Worm (Caenorhabditis elegans): ENCODE results near the gene rpac-40.

The rpac-40 gene

DNA sequence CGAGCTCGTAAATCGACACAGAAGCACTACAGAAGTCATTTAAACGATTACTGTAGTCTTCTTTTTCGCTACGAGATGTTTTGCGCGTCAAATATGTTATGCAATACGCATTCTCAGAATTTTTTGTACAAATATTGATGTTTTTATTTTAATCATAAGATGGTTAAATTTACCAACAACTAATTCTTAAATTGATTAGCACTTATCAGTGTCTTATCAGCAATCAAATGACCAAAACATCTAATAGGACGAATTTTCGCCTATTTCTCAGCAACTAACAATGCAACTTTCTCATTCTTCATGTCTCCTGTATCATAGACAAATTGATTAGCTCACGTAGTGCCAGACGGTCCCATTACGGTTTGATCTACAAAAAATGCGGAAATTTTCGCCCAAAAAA is 13.4 kb upstream of the rpac-40 start:
- TF ChIP-seq ztf-11 (tag; optimal IDR thresholded peaks at IDR 0.05) (no peak), cnd-1 (tag; optimal IDR thresholded peaks at IDR 0.05) (no peak), hlh-1 (tag; optimal IDR thresholded peaks at IDR 0.05) (no peak), nhr-76 (tag; optimal IDR thresholded peaks at IDR 0.05) (no peak), mab-5 (tag; optimal IDR thresholded peaks at IDR 0.05) (no peak), lin-13 (tag; optimal IDR thresholded peaks at IDR 0.05) (no peak), bed-3 (GFP tag; optimal IDR thresholded peaks at IDR 0.05) (no peak), elt-1 (tag; optimal IDR thresholded peaks at IDR 0.05; ENCODE audit: borderline replicate concordance, insufficient read depth) (no peak)

DNA sequence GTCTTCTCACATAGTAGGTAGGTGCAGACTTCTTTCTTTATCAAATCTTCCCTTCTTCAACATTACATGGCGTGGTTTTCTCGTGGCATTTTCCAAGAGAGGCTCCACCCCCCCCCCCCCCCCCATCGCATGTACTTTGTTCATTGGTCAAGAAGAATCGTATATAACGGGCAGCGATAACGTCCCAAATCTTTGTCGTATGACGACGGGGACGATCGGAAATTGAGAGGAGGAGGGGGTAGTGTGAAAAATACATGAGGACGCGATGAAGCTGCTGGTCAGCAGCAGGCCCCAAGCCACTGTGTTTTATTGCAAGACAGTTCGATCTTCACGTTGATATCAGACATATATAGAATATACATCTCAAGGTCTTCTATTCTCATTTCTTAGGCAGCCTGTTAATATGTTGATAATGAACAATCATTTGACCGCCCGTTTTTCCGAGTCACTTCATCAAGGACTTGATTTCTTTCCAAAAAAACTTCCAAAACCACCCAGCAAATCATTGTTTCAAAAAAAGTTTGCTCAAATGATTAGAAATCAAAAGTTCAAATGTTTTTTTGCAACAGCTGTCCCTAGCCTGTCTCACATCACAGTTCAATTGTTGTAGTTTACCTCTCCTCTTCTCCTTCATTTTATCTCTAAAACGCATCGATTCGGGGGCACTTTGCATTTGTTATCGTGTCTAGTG is 12.7 kb upstream of the rpac-40 start:
- peak; percentile 6 for TF ChIP-seq ham-2 (GFP tag; optimal IDR thresholded peaks at IDR 0.05)
- TF ChIP-seq M03D4.4 (tag; optimal IDR thresholded peaks at IDR 0.05): no peak
- no peak for TF ChIP-seq mep-1 (tag; optimal IDR thresholded peaks at IDR 0.05)
- TF ChIP-seq unc-62 (GFP tag; optimal IDR thresholded peaks at IDR 0.05): no peak

DNA sequence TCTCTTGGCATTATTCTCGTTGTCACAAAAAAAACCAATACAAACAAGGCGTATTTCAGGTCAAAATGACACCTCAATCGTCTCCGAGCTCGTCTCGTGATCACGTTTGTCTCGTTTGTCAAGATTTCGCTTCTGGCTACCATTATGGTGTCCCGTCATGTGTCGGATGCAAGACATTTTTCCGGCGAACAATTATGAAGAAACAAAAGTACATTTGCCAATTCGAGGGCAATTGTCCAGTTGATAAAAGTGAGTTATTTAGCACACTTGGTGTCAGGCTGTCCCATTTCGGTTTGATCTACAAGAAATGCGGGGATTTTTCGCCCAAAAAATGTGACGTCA is 12.2 kb upstream of the rpac-40 start, which contains the start of gene nhr-114:
TSS of gene nhr-114 (plus strand) at position 59 of the 342 bp plus-strand sequence.
- no peak for TF ChIP-seq sem-2 (GFP tag; optimal IDR thresholded peaks at IDR 0.05)
- TF ChIP-seq lsy-2 (tag; optimal IDR thresholded peaks at IDR 0.05): no peak
- TF ChIP-seq nhr-76 (tag; optimal IDR thresholded peaks at IDR 0.05): no peak
- TF ChIP-seq snpc-4 (tag; optimal IDR thresholded peaks at IDR 0.05): no peak
- TF ChIP-seq zip-8 (tag; optimal IDR thresholded peaks at IDR 0.05): no peak
- no peak for TF ChIP-seq ztf-11 (tag; optimal IDR thresholded peaks at IDR 0.05)
- TF ChIP-seq cnd-1 (tag; optimal IDR thresholded peaks at IDR 0.05): no peak

DNA sequence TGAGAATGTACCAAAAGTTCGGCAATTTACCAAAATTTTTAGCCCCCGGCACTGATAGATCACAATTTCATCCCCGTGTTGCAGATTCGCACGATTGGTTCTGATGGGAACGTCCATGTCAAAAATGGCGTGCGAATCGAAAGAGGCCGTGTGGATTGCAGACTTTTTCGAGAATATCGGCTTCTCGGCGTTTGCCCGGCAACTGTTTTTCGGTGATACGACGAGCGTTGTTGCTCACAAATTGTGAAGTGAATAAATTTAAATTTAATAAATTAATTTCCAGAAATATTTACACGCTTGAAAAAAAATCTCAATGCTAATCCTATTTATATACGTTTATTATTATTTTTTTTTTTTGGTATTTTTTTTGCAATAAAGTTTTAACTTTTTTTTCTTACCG is 9.7 kb upstream of the rpac-40 start:
- TF ChIP-seq elt-3 (tag; optimal IDR thresholded peaks at IDR 0.05) (no peak), lsy-2 (tag; optimal IDR thresholded peaks at IDR 0.05) (no peak), ham-2 (GFP tag; optimal IDR thresholded peaks at IDR 0.05) (no peak), flh-1 (GFP tag; optimal IDR thresholded peaks at IDR 0.05) (no peak), ces-1 (GFP tag; optimal IDR thresholded peaks at IDR 0.05) (no peak)

DNA sequence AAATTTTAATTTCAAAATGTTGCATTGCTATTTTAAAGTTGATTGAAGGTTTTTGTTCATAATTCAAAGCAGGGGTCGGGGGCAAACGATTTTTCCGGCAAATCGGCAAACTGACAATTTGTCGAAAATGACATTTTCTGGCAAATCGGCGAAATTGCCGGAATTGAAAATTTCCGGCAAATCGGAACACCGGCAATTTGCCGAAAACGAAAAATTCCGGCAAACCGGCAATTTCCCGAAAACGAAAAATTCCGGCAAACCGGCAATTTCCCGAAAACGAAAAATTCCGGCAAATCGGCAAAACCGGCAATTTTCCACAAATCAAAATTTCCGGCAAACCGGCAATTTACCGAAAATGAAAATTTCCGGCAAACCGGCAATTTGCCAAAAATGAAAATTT is 9.1 kb upstream of the rpac-40 start:
- no peak for TF ChIP-seq ceh-83 (GFP tag; optimal IDR thresholded peaks at IDR 0.05)
- no peak for TF ChIP-seq ham-2 (GFP tag; optimal IDR thresholded peaks at IDR 0.05)
- TF ChIP-seq unc-62 (GFP tag; optimal IDR thresholded peaks at IDR 0.05): no peak
- no peak for TF ChIP-seq blmp-1 (tag; optimal IDR thresholded peaks at IDR 0.05)
- no peak for TF ChIP-seq zip-8 (tag; optimal IDR thresholded peaks at IDR 0.05)
- no peak for TF ChIP-seq elt-3 (tag; optimal IDR thresholded peaks at IDR 0.05)
- TF ChIP-seq tbx-8 (GFP tag; optimal IDR thresholded peaks at IDR 0.05): no peak
- no peak for TF ChIP-seq ces-1 (GFP tag; optimal IDR thresholded peaks at IDR 0.05)
- no peak for TF ChIP-seq mep-1 (tag; optimal IDR thresholded peaks at IDR 0.05)
- no peak for TF ChIP-seq sptf-1 (tag; optimal IDR thresholded peaks at IDR 0.05)
- TF ChIP-seq flh-1 (GFP tag; optimal IDR thresholded peaks at IDR 0.05): no peak
- no peak for TF ChIP-seq M03D4.4 (tag; optimal IDR thresholded peaks at IDR 0.05)
- TF ChIP-seq snpc-4 (tag; optimal IDR thresholded peaks at IDR 0.05): no peak
- no peak for TF ChIP-seq pha-4 (tag; optimal IDR thresholded peaks at IDR 0.05)

DNA sequence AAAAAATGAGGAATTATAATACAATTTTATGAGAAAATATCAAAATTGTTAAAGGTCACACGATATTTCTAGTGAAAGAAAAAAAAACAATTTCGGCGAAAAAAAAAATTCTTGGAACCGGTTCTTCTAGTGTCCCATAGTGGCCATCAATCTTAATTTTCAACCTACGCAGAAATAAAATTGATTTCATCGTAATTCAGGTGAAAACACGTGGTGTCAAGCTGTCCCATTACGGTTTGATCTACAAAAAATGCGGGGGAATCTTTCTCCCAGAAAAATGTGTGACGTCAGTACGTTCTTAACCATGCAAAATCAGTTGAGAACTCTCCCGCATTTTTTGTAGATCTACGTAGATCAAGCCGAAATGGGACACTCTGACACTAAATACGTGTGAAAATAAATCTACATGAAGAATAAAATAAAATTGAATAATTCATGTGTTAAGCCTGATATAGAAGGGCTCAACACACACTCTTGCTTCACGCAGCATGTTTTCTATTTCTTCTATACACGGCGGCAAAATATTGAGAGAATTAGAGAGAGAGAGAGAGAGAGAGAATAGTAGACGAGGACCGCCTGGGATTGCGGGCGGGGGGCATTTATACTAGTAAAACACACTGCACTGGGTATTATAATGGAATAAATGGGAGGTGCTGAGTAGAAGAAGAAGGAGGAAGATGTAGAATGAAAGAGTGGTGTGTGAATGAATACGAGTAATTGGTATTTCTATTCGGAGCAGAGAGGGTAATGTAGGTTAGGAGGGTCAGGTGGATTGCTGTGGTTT is 6.4 kb upstream of the rpac-40 start:
- TF ChIP-seq zip-8 (tag; optimal IDR thresholded peaks at IDR 0.05): no peak
- no peak for TF ChIP-seq elt-1 (tag; optimal IDR thresholded peaks at IDR 0.05; ENCODE audit: borderline replicate concordance, insufficient read depth)
- TF ChIP-seq nhr-2 (tag; optimal IDR thresholded peaks at IDR 0.05): no peak
- TF ChIP-seq cnd-1 (tag; optimal IDR thresholded peaks at IDR 0.05): peak; percentile 18
- TF ChIP-seq sptf-1 (tag; optimal IDR thresholded peaks at IDR 0.05): peak; percentile 43
- peak; percentile 59 for TF ChIP-seq mls-2 (tag; optimal IDR thresholded peaks at IDR 0.05)
- TF ChIP-seq mep-1 (tag; optimal IDR thresholded peaks at IDR 0.05): peak; percentile 1
- peak; percentile 24 for TF ChIP-seq unc-120 (tag; optimal IDR thresholded peaks at IDR 0.05; ENCODE audit: poor library complexity, severe bottlenecking)
- no peak for TF ChIP-seq flh-1 (GFP tag; optimal IDR thresholded peaks at IDR 0.05)
- TF ChIP-seq M03D4.4 (tag; optimal IDR thresholded peaks at IDR 0.05): no peak
- TF ChIP-seq ces-1 (GFP tag; optimal IDR thresholded peaks at IDR 0.05): peak; percentile 90
